Worm (Caenorhabditis elegans) whole organism, young adult: ENCODE results near the gene sodh-2.

Experiments used
- C06A6.2 ChIP-seq: fragments of 200-800 bp; sonication (Bioruptor generic); conservative IDR thresholded peaks from 2 replicates; pipeline ENCODE4 v1.3.6; 2022; ENCODE audit warnings: missing genetic modification characterization, missing compliant biosample characterization
- ama-1 ChIP-seq, 3 experiments: fragments of 150-350 bp in 1 of 3; sonication (generic microtip) in 2 of 3; optimal IDR thresholded peaks; 2 replicates each; lab custom pipeline; 2014 to 2018; ENCODE audit warnings: missing biosample characterization in 2 of 3, missing genetic modification characterization in 2 of 3, missing genetic modification reagents in 2 of 3
- die-1 ChIP-seq: sonication (generic microtip); optimal IDR thresholded peaks from 2 replicates; lab custom pipeline; 2016; ENCODE audit warnings: missing genotype, mild to moderate bottlenecking, missing genetic modification characterization, missing compliant biosample characterization
- unc-62 ChIP-seq: fragments of 150-350 bp; optimal IDR thresholded peaks from 2 replicates; lab custom pipeline; 2014; ENCODE audit warnings: missing biosample characterization, missing genetic modification reagents, missing genetic modification characterization

- TF ChIP-seq ama-1 (optimal IDR thresholded peaks at IDR 0.05; lab: Kevin White, UChicago) = no peak
- no peak for TF ChIP-seq ama-1 (GFP tag; optimal IDR thresholded peaks at IDR 0.05; lab: Kevin White, UChicago)
- TF ChIP-seq unc-62 (GFP tag; lab: Kevin White, UChicago) = peak; percentile 69
- TF ChIP-seq die-1 (tag; lab: Kevin White, UChicago) = no peak
- no peak for TF ChIP-seq C06A6.2
Observed at ce11 chrV:11921229-11921628, 30.2 kb upstream of the sodh-2 start.
